Worm (Caenorhabditis elegans) whole organism, L4/young adult: ENCODE measurements around the gene pals-27.

Source experiments
- W03F9.2 ChIP-seq: fragments of 150-350 bp; optimal IDR thresholded peaks from 2 replicates; lab custom pipeline; 2014; ENCODE audit warnings: missing biosample characterization, missing genetic modification characterization
- him-1 ChIP-seq: sonication (generic microtip); optimal IDR thresholded peaks from 2 replicates; lab custom pipeline; 2016; ENCODE audit warnings: missing genotype, missing genetic modification reagents, missing genetic modification characterization, missing compliant biosample characterization

DNA sequence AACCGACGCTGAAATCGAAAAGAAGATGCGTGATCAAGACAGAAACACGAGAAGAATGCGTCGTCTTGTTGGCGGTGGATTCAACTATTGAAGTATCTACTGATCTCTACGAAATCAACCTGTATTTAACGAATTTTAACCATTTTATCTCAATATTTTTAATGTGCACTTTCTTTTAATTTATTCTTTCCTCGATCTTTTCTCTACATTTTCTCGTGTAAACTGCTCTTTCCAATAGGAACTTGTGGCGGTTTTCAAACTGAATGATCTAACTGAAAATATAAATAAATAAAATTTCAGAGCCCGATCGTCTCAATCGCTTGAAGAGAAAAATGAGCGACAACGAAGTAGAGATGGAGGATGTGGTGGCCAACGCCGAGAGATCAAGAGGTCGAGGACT, 24.5 kb downstream of the pals-27 start, which contains the start of gene rnp-4:
- TF ChIP-seq him-1 (tag; lab: Kevin White, UChicago) (no peak), W03F9.2 (no peak)
